Worm (Caenorhabditis elegans) whole organism, L3 larva: ENCODE measurements around the gene K10B3.1.
A peak's percentile ranks its signal among the peaks of the same experiment; 100 is the strongest.

Source experiments
- R02D3.7 ChIP-seq: fragments of 150-350 bp; optimal IDR thresholded peaks from 2 replicates; lab custom pipeline; 2014; ENCODE audit warnings: missing biosample characterization, missing genetic modification characterization
- aly-2 ChIP-seq: fragments of 150-350 bp; optimal IDR thresholded peaks from 2 replicates; lab custom pipeline; 2014; ENCODE audit warnings: missing biosample characterization, missing genetic modification characterization
- ama-1 ChIP-seq: fragments of 150-350 bp; optimal IDR thresholded peaks from 2 replicates; lab custom pipeline; 2018
- ceh-16 ChIP-seq: sonication (generic microtip); optimal IDR thresholded peaks from 2 replicates; lab custom pipeline; 2017; ENCODE audit warnings: missing biosample characterization, missing genetic modification characterization
- ceh-28 ChIP-seq: fragments of 150-350 bp; optimal IDR thresholded peaks from 2 replicates; lab custom pipeline; 2014; ENCODE audit warnings: missing biosample characterization, missing genetic modification reagents, missing genetic modification characterization
- ceh-9 ChIP-seq: sonication (generic microtip); optimal IDR thresholded peaks from 2 replicates; lab custom pipeline; 2018; ENCODE audit warnings: missing biosample characterization, missing genetic modification characterization
- egl-27 ChIP-seq: sonication (generic microtip); optimal IDR thresholded peaks from 4 replicates; lab custom pipeline; 2017; ENCODE audit warnings: missing biosample characterization, missing genetic modification reagents, missing genetic modification characterization
- egl-5 ChIP-seq: fragments of 150-350 bp; optimal IDR thresholded peaks from 2 replicates; lab custom pipeline; 2017; ENCODE audit warnings: missing biosample characterization, missing genetic modification reagents, missing genetic modification characterization, inconsistent platforms
- elt-2 ChIP-seq: sonication (generic microtip); optimal IDR thresholded peaks from 2 replicates; lab custom pipeline; 2016; ENCODE audit warnings: missing genetic modification reagents, mild to moderate bottlenecking, missing genetic modification characterization, missing compliant biosample characterization
- elt-3 ChIP-seq, 3 experiments: fragments of 150-350 bp in 1 of 3; sonication (generic microtip) in 2 of 3; optimal IDR thresholded peaks; 2 replicates in 2 of 3; 4 replicates in 1 of 3; lab custom pipeline; 2014 to 2017; ENCODE audit warnings: missing biosample characterization in 3 of 3, missing genetic modification characterization in 3 of 3
- eor-1 ChIP-seq, 2 experiments: fragments of 150-350 bp; optimal IDR thresholded peaks; 2 replicates each; lab custom pipeline; 2014 to 2018; ENCODE audit warnings: missing biosample characterization in 2 of 2, missing genetic modification characterization in 2 of 2
- fkh-10 ChIP-seq: sonication (generic microtip); optimal IDR thresholded peaks from 2 replicates; lab custom pipeline; 2017; ENCODE audit warnings: missing biosample characterization, missing genetic modification reagents, missing genetic modification characterization
- fkh-2 ChIP-seq: fragments of 150-350 bp; optimal IDR thresholded peaks from 2 replicates; lab custom pipeline; 2014; ENCODE audit warnings: missing biosample characterization, missing genetic modification reagents, missing genetic modification characterization
- fos-1 ChIP-seq: fragments of 150-350 bp; optimal IDR thresholded peaks from 2 replicates; lab custom pipeline; 2014; ENCODE audit warnings: missing biosample characterization, missing genetic modification characterization
- hmg-11 ChIP-seq: sonication (generic microtip); optimal IDR thresholded peaks from 2 replicates; lab custom pipeline; 2016; ENCODE audit warnings: missing genetic modification characterization, missing compliant biosample characterization
- jun-1 ChIP-seq: fragments of 150-350 bp; optimal IDR thresholded peaks from 2 replicates; lab custom pipeline; 2014; ENCODE audit warnings: missing biosample characterization, missing genetic modification reagents, missing genetic modification characterization
- lin-39 ChIP-seq: fragments of 150-350 bp; optimal IDR thresholded peaks from 2 replicates; lab custom pipeline; 2018; ENCODE audit warnings: missing biosample characterization, missing genetic modification reagents, missing genetic modification characterization
- lsy-12 ChIP-seq: sonication (generic microtip); optimal IDR thresholded peaks from 2 replicates; lab custom pipeline; 2016; ENCODE audit warnings: mild to moderate bottlenecking, missing genetic modification characterization, missing compliant biosample characterization
- mdl-1 ChIP-seq: fragments of 150-350 bp; optimal IDR thresholded peaks from 2 replicates; lab custom pipeline; 2014; ENCODE audit warnings: missing biosample characterization, missing genetic modification characterization
- mml-1 ChIP-seq: fragments of 150-350 bp; sonication (generic microtip); optimal IDR thresholded peaks from 3 replicates; lab custom pipeline; 2014; ENCODE audit warnings: missing biosample characterization, missing genetic modification characterization
- nfya-1 ChIP-seq: sonication (generic microtip); optimal IDR thresholded peaks from 2 replicates; lab custom pipeline; 2017; ENCODE audit warnings: missing genetic modification characterization, mild to moderate bottlenecking, missing compliant biosample characterization, antibody characterized with exemption, moderate library complexity; ENCODE audit not compliant: insufficient read depth
- nhr-11 ChIP-seq: fragments of 150-350 bp; optimal IDR thresholded peaks from 2 replicates; lab custom pipeline; 2014; ENCODE audit warnings: missing biosample characterization, missing genetic modification characterization
- nhr-12 ChIP-seq: fragments of 150-350 bp; optimal IDR thresholded peaks from 2 replicates; lab custom pipeline; 2014; ENCODE audit warnings: missing biosample characterization, missing genetic modification characterization
- nhr-23 ChIP-seq: fragments of 150-350 bp; optimal IDR thresholded peaks from 2 replicates; lab custom pipeline; 2014; ENCODE audit warnings: missing biosample characterization, missing genetic modification reagents, missing genetic modification characterization
- nhr-237 ChIP-seq: fragments of 150-350 bp; optimal IDR thresholded peaks from 2 replicates; lab custom pipeline; 2014; ENCODE audit warnings: missing biosample characterization, missing genetic modification characterization
- nhr-25 ChIP-seq: sonication (generic microtip); optimal IDR thresholded peaks from 2 replicates; lab custom pipeline; 2017; ENCODE audit warnings: missing biosample characterization, missing genetic modification characterization
- nhr-43 ChIP-seq: sonication (generic microtip); optimal IDR thresholded peaks from 2 replicates; lab custom pipeline; 2016; ENCODE audit warnings: mild to moderate bottlenecking, missing genetic modification characterization, missing compliant biosample characterization; ENCODE audit not compliant: poor library complexity, severe bottlenecking
- nhr-77 ChIP-seq: fragments of 150-350 bp; optimal IDR thresholded peaks from 2 replicates; lab custom pipeline; 2014; ENCODE audit warnings: missing biosample characterization, missing genetic modification characterization
- pha-4 ChIP-seq: fragments of 150-350 bp; optimal IDR thresholded peaks from 2 replicates; lab custom pipeline; 2014; ENCODE audit warnings: missing biosample characterization, missing genetic modification reagents, missing genetic modification characterization
- pqm-1 ChIP-seq: fragments of 150-350 bp; optimal IDR thresholded peaks from 2 replicates; lab custom pipeline; 2017; ENCODE audit warnings: missing biosample characterization, missing genetic modification characterization, inconsistent platforms
- skn-1 ChIP-seq: fragments of 150-350 bp; optimal IDR thresholded peaks from 2 replicates; lab custom pipeline; 2014; ENCODE audit warnings: missing biosample characterization, missing genetic modification characterization
- tbx-2 ChIP-seq: sonication (generic microtip); optimal IDR thresholded peaks from 2 replicates; lab custom pipeline; 2016; ENCODE audit warnings: mild to moderate bottlenecking, missing genetic modification characterization, missing compliant biosample characterization
- unc-39 ChIP-seq: sonication (generic microtip); optimal IDR thresholded peaks from 4 replicates; lab custom pipeline; 2017; ENCODE audit warnings: missing biosample characterization, missing genetic modification characterization
- unc-62 ChIP-seq: fragments of 150-350 bp; sonication (generic microtip); optimal IDR thresholded peaks from 4 replicates; lab custom pipeline; 2014; ENCODE audit warnings: missing biosample characterization, missing genetic modification reagents, missing genetic modification characterization
- zag-1 ChIP-seq: fragments of 150-350 bp; optimal IDR thresholded peaks from 2 replicates; lab custom pipeline; 2014; ENCODE audit warnings: missing biosample characterization, missing genetic modification characterization
- ztf-4 ChIP-seq: fragments of 150-350 bp; optimal IDR thresholded peaks from 2 replicates; lab custom pipeline; 2014; ENCODE audit warnings: missing biosample characterization, missing genetic modification characterization

K10B3.1 gene

ce11 chrX:3115134-3116032 is 19.9 kb upstream of the K10B3.1 start:
- TF ChIP-seq mml-1 (tag; lab: Kevin White, UChicago) (no peak), ztf-4 (tag; lab: Kevin White, UChicago) (no peak), ama-1 (lab: Kevin White, UChicago) (peak; percentile 91), nhr-77 (tag; lab: Kevin White, UChicago) (no peak), nhr-12 (tag; lab: Kevin White, UChicago) (no peak), unc-39 (tag; lab: Kevin White, UChicago) (no peak), nhr-23 (tag; lab: Kevin White, UChicago) (peak; percentile 61), pha-4 (peak; percentile 91), nhr-11 (tag; lab: Kevin White, UChicago) (peak; percentile 30), elt-2 (tag; lab: Kevin White, UChicago) (peak; percentile 63), ceh-9 (tag; lab: Kevin White, UChicago) (no peak), skn-1 (no peak), unc-62 (GFP tag; lab: Kevin White, UChicago) (peak; percentile 56), nhr-43 (tag; lab: Kevin White, UChicago) (peak; percentile 74), elt-3 (tag; optimal IDR thresholded peaks at IDR 0.05; lab: Kevin White, UChicago) (peak in 1 of 3 experiments; percentile 64), jun-1 (tag; lab: Kevin White, UChicago) (peak; percentile 15), tbx-2 (tag; lab: Kevin White, UChicago) (no peak), ceh-28 (tag; lab: Kevin White, UChicago) (peak; percentile 55), nhr-25 (tag; lab: Kevin White, UChicago) (peak; percentile 62), nfya-1 (peak; percentile 21), pqm-1 (peak; percentile 67), egl-27 (no peak), fos-1 (tag; lab: Kevin White, UChicago) (no peak), nhr-237 (tag; lab: Kevin White, UChicago) (no peak), lsy-12 (tag; lab: Kevin White, UChicago) (no peak), fkh-2 (tag; lab: Kevin White, UChicago) (no peak), lin-39 (tag; lab: Kevin White, UChicago) (peak; percentile 0)

ce11 chrX:3116033-3116876 is 19.0 kb upstream of the K10B3.1 start, which contains the start of gene mai-1:
Gene mai-1 (minus strand): TSS chrX:3116589.
- TF ChIP-seq nhr-12 (tag; lab: Kevin White, UChicago): no peak
- no peak for TF ChIP-seq eor-1 (tag; optimal IDR thresholded peaks at IDR 0.05; lab: Kevin White, UChicago)
- TF ChIP-seq tbx-2 (tag; lab: Kevin White, UChicago): peak; percentile 31
- peak; percentile 71 for TF ChIP-seq nfya-1
- TF ChIP-seq ceh-28 (tag; lab: Kevin White, UChicago): no peak
- TF ChIP-seq R02D3.7: no peak
- peak; percentile 52 for TF ChIP-seq fkh-10
- peak; percentile 68 for TF ChIP-seq hmg-11 (tag; lab: Kevin White, UChicago)
- TF ChIP-seq aly-2: no peak
- no peak for TF ChIP-seq ceh-16 (tag; lab: Kevin White, UChicago)
- peak; percentile 87 for TF ChIP-seq lin-39 (tag; lab: Kevin White, UChicago)
- TF ChIP-seq elt-3 (tag; optimal IDR thresholded peaks at IDR 0.05; lab: Kevin White, UChicago): peak in 1 of 3 experiments; percentile 22
- TF ChIP-seq elt-2 (tag; lab: Kevin White, UChicago): peak; percentile 25
- TF ChIP-seq zag-1 (tag; lab: Kevin White, UChicago): peak; percentile 43
- TF ChIP-seq mdl-1 (tag; lab: Kevin White, UChicago): no peak
- peak; percentile 90 for TF ChIP-seq egl-5 (tag; lab: Kevin White, UChicago)
- peak; percentile 94 for TF ChIP-seq ama-1 (lab: Kevin White, UChicago)
